Fruit fly (Drosophila melanogaster): ENCODE measurements around the gene Vps37B.
A peak's percentile ranks its signal among the peaks of the same experiment; 100 is the strongest.

Vps37B gene

dm6 chr3R:5232197-5232607, 6.2 kb downstream of the Vps37B start, which contains the start of the genes Kat60 and Mms19:
TSS of gene Kat60 (minus strand) at chr3R:5232209.
TSS of gene Mms19 (plus strand) at chr3R:5232543.
- TF ChIP-seq usp (GFP tag; optimal IDR thresholded peaks at IDR 0.05) (no peak), Dll (optimal IDR thresholded peaks at IDR 0.05) (no peak), CG8478 (optimal IDR thresholded peaks at IDR 0.05) (no peak), EcR (GFP tag; optimal IDR thresholded peaks at IDR 0.05) (no peak), pan (optimal IDR thresholded peaks at IDR 0.05) (no peak), psq (optimal IDR thresholded peaks at IDR 0.05) (no peak)

- TF ChIP-seq psq (optimal IDR thresholded peaks at IDR 0.05), result no peak
- TF ChIP-seq Dll (optimal IDR thresholded peaks at IDR 0.05), result no peak
- TF ChIP-seq CG8478 (optimal IDR thresholded peaks at IDR 0.05), result no peak
- TF ChIP-seq usp (GFP tag; optimal IDR thresholded peaks at IDR 0.05), result no peak
Observed at dm6 chr3R:5237215-5237614, 11.3 kb downstream of the Vps37B start, which contains the start of gene rtp. TSS of gene rtp (minus strand) at chr3R:5237315.

dm6 chr3R:5240721-5241120, 14.8 kb downstream of the Vps37B start, which contains the start of gene CG33293:
TSS of gene CG33293 (minus strand) at chr3R:5240735.
- TF ChIP-seq Dll (optimal IDR thresholded peaks at IDR 0.05) (no peak), EcR (GFP tag; optimal IDR thresholded peaks at IDR 0.05) (no peak), psq (optimal IDR thresholded peaks at IDR 0.05) (no peak), usp (GFP tag; optimal IDR thresholded peaks at IDR 0.05) (no peak), pan (optimal IDR thresholded peaks at IDR 0.05) (no peak), CG8478 (optimal IDR thresholded peaks at IDR 0.05) (no peak)

dm6 chr3R:5246950-5247349, 21.0 kb downstream of the Vps37B start:
- TF ChIP-seq Dll (optimal IDR thresholded peaks at IDR 0.05) (no peak), pan (optimal IDR thresholded peaks at IDR 0.05) (no peak), EcR (GFP tag; optimal IDR thresholded peaks at IDR 0.05) (no peak), usp (GFP tag; optimal IDR thresholded peaks at IDR 0.05) (no peak), CG8478 (optimal IDR thresholded peaks at IDR 0.05) (no peak), psq (optimal IDR thresholded peaks at IDR 0.05) (no peak)

- TF ChIP-seq psq (optimal IDR thresholded peaks at IDR 0.05), result no peak
- TF ChIP-seq EcR (GFP tag; optimal IDR thresholded peaks at IDR 0.05), result no peak
- no peak for TF ChIP-seq CG8478 (optimal IDR thresholded peaks at IDR 0.05)
- no peak for TF ChIP-seq pan (optimal IDR thresholded peaks at IDR 0.05)
- no peak for TF ChIP-seq usp (GFP tag; optimal IDR thresholded peaks at IDR 0.05)
- TF ChIP-seq Dll (optimal IDR thresholded peaks at IDR 0.05), result no peak
Observed at dm6 chr3R:5249308-5249707, 23.4 kb downstream of the Vps37B start.

- TF ChIP-seq EcR (GFP tag; optimal IDR thresholded peaks at IDR 0.05) (peak in 1 of 2 experiments; percentile 13), Dll (optimal IDR thresholded peaks at IDR 0.05) (no peak)
Observed at dm6 chr3R:5250530-5251242, 24.7 kb downstream of the Vps37B start.

dm6 chr3R:5251243-5251865, 25.4 kb downstream of the Vps37B start, which contains the start of gene CtsF:
TSS of gene CtsF (minus strand) at chr3R:5251745.
- TF ChIP-seq Dll (optimal IDR thresholded peaks at IDR 0.05) (no peak), CG8478 (optimal IDR thresholded peaks at IDR 0.05) (peak; percentile 48)

- TF ChIP-seq CG8478 (optimal IDR thresholded peaks at IDR 0.05), result no peak
- no peak for TF ChIP-seq psq (optimal IDR thresholded peaks at IDR 0.05)
- no peak for TF ChIP-seq pan (optimal IDR thresholded peaks at IDR 0.05)
- TF ChIP-seq Dll (optimal IDR thresholded peaks at IDR 0.05), result no peak
- no peak for TF ChIP-seq usp (GFP tag; optimal IDR thresholded peaks at IDR 0.05)
- no peak for TF ChIP-seq EcR (GFP tag; optimal IDR thresholded peaks at IDR 0.05)
Observed at dm6 chr3R:5252853-5253252, 26.9 kb downstream of the Vps37B start, which contains the start of gene CG1113. TSS of gene CG1113 (plus strand) at chr3R:5253153.

dm6 chr3R:5256462-5257146, 30.6 kb downstream of the Vps37B start, which contains the start of the genes Enoph and Hph:
TSS of gene Enoph (minus strand) at chr3R:5256681.
TSS of gene Hph (plus strand) at chr3R:5257037.
- no peak for TF ChIP-seq CG8478 (optimal IDR thresholded peaks at IDR 0.05)
- no peak for TF ChIP-seq psq (optimal IDR thresholded peaks at IDR 0.05)
- TF ChIP-seq usp (GFP tag; optimal IDR thresholded peaks at IDR 0.05), result no peak
- TF ChIP-seq EcR (GFP tag; optimal IDR thresholded peaks at IDR 0.05), result no peak
- no peak for TF ChIP-seq pan (optimal IDR thresholded peaks at IDR 0.05)
- no peak for TF ChIP-seq Dll (optimal IDR thresholded peaks at IDR 0.05)

- TF ChIP-seq EcR (GFP tag; optimal IDR thresholded peaks at IDR 0.05) (no peak), psq (optimal IDR thresholded peaks at IDR 0.05) (no peak), Dll (optimal IDR thresholded peaks at IDR 0.05) (no peak)
Observed at dm6 chr3R:5257147-5257487, 31.2 kb downstream of the Vps37B start.

dm6 chr3R:5261262-5261661, 35.3 kb downstream of the Vps37B start:
- no peak for TF ChIP-seq usp (GFP tag; optimal IDR thresholded peaks at IDR 0.05)
- no peak for TF ChIP-seq pan (optimal IDR thresholded peaks at IDR 0.05)
- no peak for TF ChIP-seq Dll (optimal IDR thresholded peaks at IDR 0.05)
- no peak for TF ChIP-seq EcR (GFP tag; optimal IDR thresholded peaks at IDR 0.05)
- no peak for TF ChIP-seq psq (optimal IDR thresholded peaks at IDR 0.05)
- no peak for TF ChIP-seq CG8478 (optimal IDR thresholded peaks at IDR 0.05)

dm6 chr3R:5261996-5262535, 36.1 kb downstream of the Vps37B start:
- TF ChIP-seq CG8478 (optimal IDR thresholded peaks at IDR 0.05), result no peak
- no peak for TF ChIP-seq EcR (GFP tag; optimal IDR thresholded peaks at IDR 0.05)
- TF ChIP-seq Dll (optimal IDR thresholded peaks at IDR 0.05), result no peak
- TF ChIP-seq pan (optimal IDR thresholded peaks at IDR 0.05), result no peak
- no peak for TF ChIP-seq usp (GFP tag; optimal IDR thresholded peaks at IDR 0.05)
- TF ChIP-seq psq (optimal IDR thresholded peaks at IDR 0.05), result no peak

Data from whole organism.